Worm (Caenorhabditis elegans): ENCODE measurements around the gene F59C12.3.

Gene F59C12.3

DNA sequence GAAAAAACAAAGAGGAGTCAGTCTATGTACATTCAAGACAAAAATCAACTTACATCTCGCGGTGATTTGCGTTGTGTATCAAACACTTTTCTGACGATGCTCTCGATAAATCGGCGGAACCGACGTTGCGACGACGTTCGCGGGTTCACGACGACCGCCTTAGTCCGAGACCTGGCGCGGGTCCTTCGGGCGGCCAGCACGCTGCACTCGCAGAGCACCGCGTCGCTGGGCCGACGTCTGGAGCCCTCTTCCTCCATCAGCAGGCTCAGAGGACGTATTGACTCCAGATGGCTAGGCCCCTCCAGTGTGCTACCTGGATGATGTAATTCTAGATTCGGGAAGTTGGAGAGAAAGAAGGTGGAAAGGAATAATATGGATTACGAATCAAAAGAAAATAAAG, 33.9 kb upstream of the F59C12.3 start:
- TF ChIP-seq nhr-67 (tag; optimal IDR thresholded peaks at IDR 0.05) (no peak), nhr-77 (tag; optimal IDR thresholded peaks at IDR 0.05) (no peak), nhr-28 (tag; optimal IDR thresholded peaks at IDR 0.05) (no peak), ZK546.5 (tag; optimal IDR thresholded peaks at IDR 0.05) (no peak), mdl-1 (tag; optimal IDR thresholded peaks at IDR 0.05) (no peak), nhr-25 (tag; optimal IDR thresholded peaks at IDR 0.05) (no peak), nhr-237 (tag; optimal IDR thresholded peaks at IDR 0.05) (no peak), elt-3 (tag; optimal IDR thresholded peaks at IDR 0.05) (no peak), egl-27 (tag; optimal IDR thresholded peaks at IDR 0.05) (no peak), ceh-9 (tag; optimal IDR thresholded peaks at IDR 0.05) (no peak), nhr-12 (tag; optimal IDR thresholded peaks at IDR 0.05) (no peak), nfya-1 (tag; optimal IDR thresholded peaks at IDR 0.05; ENCODE audit: insufficient read depth) (no peak)

DNA sequence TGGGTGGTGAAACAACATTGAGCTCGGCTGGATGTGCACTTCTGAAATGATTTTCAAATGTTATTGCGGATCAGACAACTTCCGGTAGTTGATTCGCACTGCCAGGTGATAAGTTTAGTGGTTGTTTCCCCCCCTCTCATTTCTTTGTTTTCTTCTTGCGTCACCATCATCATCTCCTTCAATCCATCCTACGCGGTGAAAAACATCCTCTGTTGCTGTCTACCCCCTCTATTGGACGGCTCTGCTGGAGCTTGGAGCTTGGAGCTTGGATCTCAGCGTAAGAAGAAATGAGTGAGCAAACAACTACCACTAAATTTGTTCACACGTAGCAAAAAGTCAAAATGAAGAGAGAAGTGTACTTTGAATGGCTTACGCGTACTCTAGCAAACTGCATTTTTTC, 32.4 kb upstream of the F59C12.3 start:
- no peak for TF ChIP-seq nhr-12 (tag; optimal IDR thresholded peaks at IDR 0.05)

DNA sequence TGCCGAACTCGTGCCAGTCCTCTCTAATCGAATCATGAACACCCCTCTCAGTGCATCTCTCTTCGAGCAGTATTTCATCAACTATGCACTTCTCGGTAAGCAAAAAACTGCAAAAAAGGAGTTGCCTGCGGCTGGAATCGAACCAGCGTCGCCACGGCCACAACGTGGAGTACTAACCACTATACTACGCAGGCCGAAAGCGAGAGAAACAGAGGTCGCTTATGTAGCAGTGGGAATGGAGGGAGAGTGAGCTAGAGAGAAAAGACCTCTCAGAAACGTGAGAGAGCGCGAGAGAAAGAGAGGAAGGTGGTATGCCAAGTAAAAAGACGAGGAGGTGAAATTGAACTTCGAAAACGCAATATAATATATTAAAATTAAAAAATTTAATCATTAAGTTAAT, 25.4 kb upstream of the F59C12.3 start:
- TF ChIP-seq fkh-10 (GFP tag; optimal IDR thresholded peaks at IDR 0.05) (no peak), fkh-2 (tag; optimal IDR thresholded peaks at IDR 0.05) (no peak), nhr-43 (tag; optimal IDR thresholded peaks at IDR 0.05; ENCODE audit: poor library complexity, severe bottlenecking) (peak; percentile 52), fos-1 (tag; optimal IDR thresholded peaks at IDR 0.05) (no peak), ceh-28 (tag; optimal IDR thresholded peaks at IDR 0.05) (peak; percentile 36), nhr-76 (tag; optimal IDR thresholded peaks at IDR 0.05) (no peak), ama-1 (optimal IDR thresholded peaks at IDR 0.05) (peak; percentile 21), egl-5 (tag; optimal IDR thresholded peaks at IDR 0.05) (peak; percentile 72), unc-62 (GFP tag; optimal IDR thresholded peaks at IDR 0.05) (no peak), nhr-77 (tag; optimal IDR thresholded peaks at IDR 0.05) (no peak), elt-1 (tag; optimal IDR thresholded peaks at IDR 0.05) (no peak), zag-1 (tag; optimal IDR thresholded peaks at IDR 0.05) (no peak), R02D3.7 (tag; optimal IDR thresholded peaks at IDR 0.05) (peak; percentile 8), skn-1 (tag; optimal IDR thresholded peaks at IDR 0.05) (peak; percentile 68), snpc-4 (tag; optimal IDR thresholded peaks at IDR 0.05) (peak; percentile 41), mml-1 (tag; optimal IDR thresholded peaks at IDR 0.05) (peak; percentile 25), elt-2 (tag; optimal IDR thresholded peaks at IDR 0.05) (peak; percentile 61), jun-1 (tag; optimal IDR thresholded peaks at IDR 0.05) (peak; percentile 87), ceh-9 (tag; optimal IDR thresholded peaks at IDR 0.05) (no peak), lin-39 (tag; optimal IDR thresholded peaks at IDR 0.05) (peak; percentile 70), daf-12 (tag; optimal IDR thresholded peaks at IDR 0.05) (no peak), hmg-11 (tag; optimal IDR thresholded peaks at IDR 0.05) (peak; percentile 80), egl-27 (tag; optimal IDR thresholded peaks at IDR 0.05) (peak; percentile 29), nhr-23 (tag; optimal IDR thresholded peaks at IDR 0.05) (peak; percentile 60), nhr-67 (tag; optimal IDR thresholded peaks at IDR 0.05) (no peak), nfya-1 (tag; optimal IDR thresholded peaks at IDR 0.05; ENCODE audit: insufficient read depth) (peak; percentile 66), ceh-82 (tag; optimal IDR thresholded peaks at IDR 0.05) (peak; percentile 54), nhr-12 (tag; optimal IDR thresholded peaks at IDR 0.05) (no peak), lin-15B (tag; optimal IDR thresholded peaks at IDR 0.05) (peak; percentile 12), unc-39 (tag; optimal IDR thresholded peaks at IDR 0.05) (no peak), nhr-11 (tag; optimal IDR thresholded peaks at IDR 0.05) (peak; percentile 38), elt-3 (tag; optimal IDR thresholded peaks at IDR 0.05) (peak in 1 of 3 experiments; percentile 54), lsy-12 (tag; optimal IDR thresholded peaks at IDR 0.05) (peak; percentile 78), nhr-28 (tag; optimal IDR thresholded peaks at IDR 0.05) (no peak), nhr-25 (tag; optimal IDR thresholded peaks at IDR 0.05) (peak; percentile 78), mdl-1 (tag; optimal IDR thresholded peaks at IDR 0.05) (peak; percentile 25), ztf-11 (tag; optimal IDR thresholded peaks at IDR 0.05) (no peak), sea-2 (GFP tag; optimal IDR thresholded peaks at IDR 0.05) (peak; percentile 54), tbx-2 (tag; optimal IDR thresholded peaks at IDR 0.05) (peak; percentile 67), ztf-4 (tag; optimal IDR thresholded peaks at IDR 0.05) (no peak), ceh-16 (tag; optimal IDR thresholded peaks at IDR 0.05) (no peak), pqm-1 (tag; optimal IDR thresholded peaks at IDR 0.05) (peak; percentile 61), ZK546.5 (tag; optimal IDR thresholded peaks at IDR 0.05) (no peak), eor-1 (tag; optimal IDR thresholded peaks at IDR 0.05) (no peak), pha-4 (tag; optimal IDR thresholded peaks at IDR 0.05) (peak; percentile 84), aly-2 (tag; optimal IDR thresholded peaks at IDR 0.05) (no peak), nhr-237 (tag; optimal IDR thresholded peaks at IDR 0.05) (no peak)
